Worm (Caenorhabditis elegans) whole organism, young adult: Measurements from ENCODE around the gene R193.2.
A peak's percentile ranks its signal among the peaks of the same experiment; 100 is the strongest.
"Not testable (repeated sequence)": the region's sequence is repeated elsewhere in the genome, so short reads cannot be mapped to it uniquely, and the experiment has no call there.

Source experiments
- F39B2.1 ChIP-seq: fragments of 200-800 bp; sonication (Bioruptor generic); IDR thresholded peaks from 2 replicates; pipeline ENCODE4 v1.3.6; 2022; ENCODE audit warnings: missing genetic modification reagents, missing genetic modification characterization, missing compliant biosample characterization
- F52B5.7 ChIP-seq: sonication (generic microtip); optimal IDR thresholded peaks from 2 replicates; lab custom pipeline; 2016; ENCODE audit warnings: mild to moderate bottlenecking, missing genetic modification characterization, missing compliant biosample characterization
- K12H6.12 ChIP-seq: fragments of 200-800 bp; sonication (Bioruptor generic); optimal IDR thresholded peaks from 2 replicates; lab custom pipeline; 2018; ENCODE audit warnings: mild to moderate bottlenecking, missing genetic modification characterization, missing compliant biosample characterization
- T07F8.4 ChIP-seq: sonication (generic microtip); optimal IDR thresholded peaks from 2 replicates; lab custom pipeline; 2016; ENCODE audit warnings: mild to moderate bottlenecking, missing genetic modification characterization, moderate library complexity, missing compliant biosample characterization
- Y53F4B.3 ChIP-seq: fragments of 200-800 bp; sonication (Bioruptor generic); IDR thresholded peaks from 2 replicates; pipeline ENCODE4 v1.3.6; 2022; ENCODE audit warnings: missing genetic modification reagents, missing genetic modification characterization, missing compliant biosample characterization
- Y67H2A.10 ChIP-seq: fragments of 200-800 bp; sonication (Bioruptor generic); conservative IDR thresholded peaks from 2 replicates; pipeline ENCODE4 v1.3.6; 2022; ENCODE audit warnings: missing genetic modification reagents, missing genetic modification characterization, missing compliant biosample characterization
- athp-1 ChIP-seq: sonication (generic microtip); optimal IDR thresholded peaks from 2 replicates; lab custom pipeline; 2017; ENCODE audit warnings: mild to moderate bottlenecking, missing genetic modification characterization, missing compliant biosample characterization
- bed-2 ChIP-seq: fragments of 200-800 bp; sonication (Bioruptor generic); IDR thresholded peaks from 2 replicates; pipeline ENCODE4 v1.3.6; 2022; ENCODE audit warnings: missing genetic modification reagents, missing genetic modification characterization, missing compliant biosample characterization
- cebp-2 ChIP-seq: fragments of 200-800 bp; sonication (Bioruptor generic); IDR thresholded peaks from 2 replicates; pipeline ENCODE4 v1.3.6; 2022; ENCODE audit warnings: missing genetic modification characterization, missing compliant biosample characterization
- ceh-27 ChIP-seq: fragments of 200-800 bp; sonication (Bioruptor generic); optimal IDR thresholded peaks from 2 replicates; lab custom pipeline; 2018; ENCODE audit warnings: mild to moderate bottlenecking, missing genetic modification characterization, moderate library complexity, missing compliant biosample characterization
- ceh-58 ChIP-seq: fragments of 200-800 bp; sonication (Bioruptor generic); IDR thresholded peaks from 2 replicates; pipeline ENCODE4 v1.3.6; 2022; ENCODE audit warnings: missing genetic modification characterization, missing compliant biosample characterization
- ceh-79 ChIP-seq: sonication (generic microtip); optimal IDR thresholded peaks from 2 replicates; lab custom pipeline; 2017; ENCODE audit warnings: mild to moderate bottlenecking, missing genetic modification characterization, missing compliant biosample characterization
- dox-1 ChIP-seq: fragments of 200-800 bp; sonication (Bioruptor generic); IDR thresholded peaks from 2 replicates; pipeline ENCODE4 v1.3.6; 2022; ENCODE audit warnings: missing genetic modification reagents, missing genetic modification characterization, missing compliant biosample characterization
- egrh-3 ChIP-seq: fragments of 200-800 bp; sonication (Bioruptor generic); IDR thresholded peaks from 2 replicates; pipeline ENCODE4 v1.3.6; 2022; ENCODE audit warnings: missing genetic modification reagents, missing genetic modification characterization, missing compliant biosample characterization
- ets-4 ChIP-seq: fragments of 200-800 bp; sonication (Bioruptor generic); optimal IDR thresholded peaks from 2 replicates; lab custom pipeline; 2018; ENCODE audit warnings: mild to moderate bottlenecking, missing genetic modification characterization, missing compliant biosample characterization
- him-1 ChIP-seq: sonication (generic microtip); optimal IDR thresholded peaks from 2 replicates; lab custom pipeline; 2016; ENCODE audit warnings: missing genotype, missing genetic modification reagents, missing genetic modification characterization, missing compliant biosample characterization
- hmg-1.2 ChIP-seq: fragments of 200-800 bp; sonication (Bioruptor generic); IDR thresholded peaks from 2 replicates; pipeline ENCODE4 v1.3.6; 2022; ENCODE audit warnings: missing genetic modification reagents, missing genetic modification characterization, missing compliant biosample characterization
- lag-1 ChIP-seq: fragments of 200-800 bp; sonication (Bioruptor generic); IDR thresholded peaks from 2 replicates; pipeline ENCODE4 v1.3.6; 2022; ENCODE audit warnings: missing genetic modification reagents, missing genetic modification characterization, missing compliant biosample characterization
- let-607 ChIP-seq, 2 experiments: fragments of 200-800 bp in 1 of 2; sonication (Bioruptor generic) in 1 of 2; sonication (generic microtip) in 1 of 2; optimal IDR thresholded peaks; 2 replicates each; lab custom pipeline; 2016 to 2018; ENCODE audit warnings: mild to moderate bottlenecking in 2 of 2, missing compliant biosample characterization in 2 of 2, missing genetic modification characterization in 2 of 2, moderate library complexity in 2 of 2, missing genotype in 1 of 2
- lin-26 ChIP-seq: fragments of 200-800 bp; sonication (Bioruptor generic); IDR thresholded peaks from 2 replicates; pipeline ENCODE4 v1.3.6; 2022; ENCODE audit warnings: missing genetic modification reagents, missing genetic modification characterization, missing compliant biosample characterization
- madf-3 ChIP-seq: fragments of 200-800 bp; sonication (Bioruptor generic); IDR thresholded peaks from 2 replicates; pipeline ENCODE4 v1.3.6; 2022; ENCODE audit warnings: missing genetic modification reagents, missing genetic modification characterization, missing compliant biosample characterization
- mes-4 ChIP-seq: sonication (generic microtip); optimal IDR thresholded peaks from 2 replicates; lab custom pipeline; 2016; ENCODE audit warnings: missing genotype, missing genetic modification characterization, missing compliant biosample characterization
- nhr-80 ChIP-seq: sonication (generic microtip); optimal IDR thresholded peaks from 2 replicates; lab custom pipeline; 2016; ENCODE audit warnings: missing genetic modification characterization, missing compliant biosample characterization
- sdz-38 ChIP-seq: sonication (generic microtip); optimal IDR thresholded peaks from 2 replicates; lab custom pipeline; 2016; ENCODE audit warnings: missing genotype, missing genetic modification characterization, missing compliant biosample characterization
- snpc-3.4 ChIP-seq: sonication (generic microtip); optimal IDR thresholded peaks from 2 replicates; lab custom pipeline; 2017; ENCODE audit warnings: missing genetic modification characterization, mild to moderate bottlenecking, missing compliant biosample characterization, antibody characterized with exemption, moderate library complexity, missing genotype, missing genetic modification reagents
- snpc-4 ChIP-seq, 5 experiments: fragments of 150-350 bp in 1 of 5; sonication (generic microtip) in 4 of 5; optimal IDR thresholded peaks; 2 replicates each; lab custom pipeline; 2014 to 2018; ENCODE audit warnings: missing genetic modification characterization in 5 of 5, missing biosample characterization in 3 of 5, antibody characterized with exemption in 2 of 5, mild to moderate bottlenecking in 2 of 5, missing compliant biosample characterization in 2 of 5, missing genotype in 2 of 5, moderate library complexity in 2 of 5, missing genetic modification reagents in 1 of 5
- sptf-2 ChIP-seq: fragments of 200-800 bp; sonication (Bioruptor generic); optimal IDR thresholded peaks from 2 replicates; lab custom pipeline; 2018; ENCODE audit warnings: mild to moderate bottlenecking, missing genetic modification characterization, missing compliant biosample characterization
- unc-62 ChIP-seq: fragments of 150-350 bp; optimal IDR thresholded peaks from 2 replicates; lab custom pipeline; 2014; ENCODE audit warnings: missing biosample characterization, missing genetic modification reagents, missing genetic modification characterization
- ztf-26 ChIP-seq: sonication (generic microtip); optimal IDR thresholded peaks from 2 replicates; lab custom pipeline; 2017; ENCODE audit warnings: missing genetic modification characterization, missing compliant biosample characterization
- ztf-28 ChIP-seq: fragments of 200-800 bp; sonication (Bioruptor generic); IDR thresholded peaks from 2 replicates; pipeline ENCODE4 v1.3.6; 2022; ENCODE audit warnings: missing genetic modification reagents, missing genetic modification characterization, missing compliant biosample characterization

R193.2 gene

DNA sequence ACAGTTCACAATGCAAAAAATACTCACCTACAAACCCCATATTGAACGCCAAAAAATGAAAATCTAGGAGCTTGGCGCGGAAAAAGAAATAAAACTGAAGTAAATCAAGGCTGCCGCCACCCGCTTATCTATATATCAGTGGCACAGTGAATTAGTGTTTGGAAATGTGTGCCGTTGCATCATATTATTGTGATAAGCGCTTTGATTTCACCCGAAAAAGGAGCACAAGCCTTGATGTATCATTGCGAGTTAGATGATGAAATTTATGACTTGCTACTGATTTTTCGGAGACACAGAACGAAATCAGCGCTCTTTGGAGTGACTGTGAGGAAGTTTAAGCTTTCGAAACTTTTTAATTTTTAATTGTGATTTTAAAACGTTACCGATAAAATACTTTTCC lies at the start of gene R193.2, which contains the start of gene R193.6:
TSS of gene R193.2 (minus strand) at position 148 of the 400 bp plus-strand sequence.
TSS of gene R193.6 (plus strand) at position 350 of the 400 bp plus-strand sequence.
- TF ChIP-seq lin-26 (no peak), T07F8.4 (tag; lab: Kevin White, UChicago) (no peak), dox-1 (GFP tag; lab: Robert Waterston, UW) (peak; percentile 38; the same call in 1 of the 2 replicates), lag-1 (GFP tag; lab: Robert Waterston, UW) (no peak), mes-4 (tag; lab: Kevin White, UChicago) (no peak), ztf-26 (tag; lab: Kevin White, UChicago) (no peak), ztf-28 (GFP tag; lab: Robert Waterston, UW) (no peak), sptf-2 (no peak), K12H6.12 (tag; lab: Kevin White, UChicago) (no peak), let-607 (tag; optimal IDR thresholded peaks at IDR 0.05; lab: Kevin White, UChicago) (peak in 1 of 2 experiments; percentile 14), hmg-1.2 (GFP tag; lab: Robert Waterston, UW) (no peak), nhr-80 (tag; lab: Kevin White, UChicago) (peak; percentile 94), ceh-79 (tag; lab: Kevin White, UChicago) (no peak), madf-3 (GFP tag; lab: Robert Waterston, UW) (no peak), egrh-3 (GFP tag; lab: Robert Waterston, UW) (no peak), snpc-3.4 (tag; lab: Kevin White, UChicago) (no peak)

DNA sequence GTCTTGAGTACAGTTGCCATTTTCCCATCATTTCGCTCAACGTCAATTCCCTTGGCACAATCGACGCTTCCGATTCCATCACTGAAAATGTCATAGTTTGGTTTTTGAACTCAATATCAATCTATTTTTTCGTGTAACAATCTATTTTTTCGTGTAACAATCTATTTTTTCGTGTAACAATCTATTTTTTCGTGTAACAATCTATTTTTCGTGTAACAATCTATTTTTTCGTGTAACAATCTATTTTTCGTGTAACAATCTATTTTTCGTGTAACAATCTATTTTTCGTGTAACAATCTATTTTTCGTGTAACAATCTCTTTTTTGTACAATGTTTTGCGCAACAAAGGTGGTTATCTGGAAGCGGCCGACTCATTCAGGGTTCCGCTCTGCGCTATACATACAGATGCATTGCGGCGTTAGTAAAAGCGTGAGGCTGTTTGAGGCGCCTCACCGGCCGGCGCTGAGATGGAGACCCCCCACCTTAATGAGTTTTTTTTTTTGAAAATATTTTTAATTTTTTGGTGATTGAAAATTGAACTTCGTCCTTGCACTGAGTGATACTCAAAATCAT lies 46.9 kb upstream of the R193.2 start:
- TF ChIP-seq egrh-3 (GFP tag; lab: Robert Waterston, UW) (peak; percentile 82), snpc-4 (tag; optimal IDR thresholded peaks at IDR 0.05; lab: Kevin White, UChicago) (peak in 1 of 4 experiments; percentile 80), Y53F4B.3 (GFP tag; lab: Robert Waterston, UW) (peak; percentile 91; the same call in 1 of the 2 replicates)
- TF ChIP-seq snpc-4 (GFP tag; optimal IDR thresholded peaks at IDR 0.05; lab: Kevin White, UChicago), result not testable (repeated sequence)

DNA sequence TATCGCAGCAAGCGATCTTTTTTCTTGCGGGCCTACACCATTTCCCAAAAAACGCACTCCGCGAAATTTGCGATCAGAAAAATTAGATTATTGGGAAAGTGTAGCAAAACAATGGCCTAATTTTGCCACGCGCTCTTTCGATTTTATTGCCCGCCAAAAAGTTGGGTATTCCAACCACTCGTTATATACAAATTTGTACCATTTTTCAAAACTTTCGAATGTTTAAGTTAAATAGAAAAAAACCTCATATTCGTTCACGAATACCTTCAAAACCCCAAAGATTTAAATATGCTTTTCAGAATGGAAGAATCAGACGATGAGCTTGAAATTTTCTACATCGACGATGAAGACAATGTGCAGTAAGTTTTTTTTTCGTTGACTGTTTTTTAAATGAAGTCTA lies 44.5 kb upstream of the R193.2 start, which contains the start of gene T13G4.1:
TSS of gene T13G4.1 (plus strand) at position 301 of the 400 bp plus-strand sequence.
- TF ChIP-seq ceh-58 (GFP tag; lab: Robert Waterston, UW) (no peak), Y67H2A.10 (GFP tag; lab: Robert Waterston, UW) (no peak), him-1 (no peak), athp-1 (tag; lab: Kevin White, UChicago) (no peak), F39B2.1 (GFP tag; lab: Robert Waterston, UW) (no peak), lin-26 (no peak), bed-2 (GFP tag; lab: Robert Waterston, UW) (no peak), sptf-2 (no peak), F52B5.7 (tag; lab: Kevin White, UChicago) (no peak), ets-4 (no peak), Y53F4B.3 (GFP tag; lab: Robert Waterston, UW) (no peak), nhr-80 (tag; lab: Kevin White, UChicago) (no peak)
- TF ChIP-seq, all 124 proteins: peak for 0

DNA sequence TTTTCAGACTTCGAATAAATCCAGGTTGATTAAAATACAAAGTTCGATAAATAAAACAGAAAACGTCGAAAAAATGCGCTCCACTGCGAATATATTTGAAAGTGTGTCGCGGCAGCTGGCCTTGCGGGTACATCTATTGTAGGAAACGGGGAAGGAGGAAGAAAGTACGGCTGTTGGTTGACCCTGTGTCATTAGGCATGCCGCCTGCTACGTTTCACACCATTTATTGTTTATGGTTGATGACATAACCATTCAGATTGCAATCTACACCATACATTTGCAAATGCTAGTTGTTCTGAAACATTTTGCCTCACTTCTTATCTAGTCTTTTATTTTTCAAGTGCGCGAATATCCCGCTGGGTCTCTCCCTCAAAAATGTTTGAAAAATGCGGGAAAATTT lies 43.2 kb upstream of the R193.2 start, which contains the start of gene T13G4.4:
TSS of gene T13G4.4 (minus strand) at position 97 of the 400 bp plus-strand sequence.
- TF ChIP-seq cebp-2, result no peak
- no peak for TF ChIP-seq unc-62 (GFP tag; lab: Kevin White, UChicago)

- TF ChIP-seq sdz-38 (tag; lab: Kevin White, UChicago) (no peak), ceh-27 (GFP tag; lab: Kevin White, UChicago) (peak; percentile 85)
Observed at ce11 chrX:1185474-1185873, 37.1 kb upstream of the R193.2 start.
